Fruit fly (Drosophila melanogaster) whole organism, embryonic: ENCODE measurements around the gene mthl12.

Source experiments
- CG10959 ChIP-seq: fragments of 200-800 bp; sonication (Bioruptor generic); IDR thresholded peaks from 2 replicates; pipeline ENCODE4 v1.3.6; 2022; ENCODE audit warnings: missing biosample characterization, missing genetic modification characterization
- CG11504 ChIP-seq: fragments of 200-800 bp; sonication (Bioruptor generic); optimal IDR thresholded peaks from 3 replicates; lab custom pipeline; 2019; ENCODE audit warnings: missing biosample characterization, mild to moderate bottlenecking, missing genetic modification characterization, moderate library complexity
- CG11696 ChIP-seq: fragments of 200-800 bp; sonication (Bioruptor generic); IDR thresholded peaks from 2 replicates; pipeline ENCODE4 v1.3.6; 2022; ENCODE audit warnings: missing biosample characterization, missing genetic modification characterization
- CG14860 ChIP-seq: fragments of 200-800 bp; sonication (Bioruptor generic); IDR thresholded peaks from 3 replicates; pipeline ENCODE4 v1.3.6; 2022; ENCODE audit warnings: missing biosample characterization, missing genetic modification characterization; ENCODE audit not compliant: partially characterized antibody
- CG18011 ChIP-seq: fragments of 200-800 bp; sonication (Bioruptor generic); optimal IDR thresholded peaks from 2 replicates; lab custom pipeline; 2017; ENCODE audit warnings: missing biosample characterization, missing genetic modification characterization, mild to moderate bottlenecking, moderate library complexity, missing genotype
- CG18599 ChIP-seq: fragments of 200-800 bp; sonication (Bioruptor generic); optimal IDR thresholded peaks from 3 replicates; lab custom pipeline; 2017; ENCODE audit warnings: missing biosample characterization, missing genetic modification characterization, mild to moderate bottlenecking, moderate library complexity, missing genetic modification reagents
- CG2120 ChIP-seq: fragments of 200-800 bp; sonication (Bioruptor generic); optimal IDR thresholded peaks from 3 replicates; lab custom pipeline; 2016; ENCODE audit warnings: missing biosample characterization, missing genetic modification characterization
- CG2678 ChIP-seq: fragments of 200-800 bp; sonication (Bioruptor generic); optimal IDR thresholded peaks from 3 replicates; lab custom pipeline; 2019; ENCODE audit warnings: missing biosample characterization, mild to moderate bottlenecking, missing genetic modification characterization, moderate library complexity
- CG3281 ChIP-seq: fragments of 200-800 bp; sonication (Bioruptor generic); optimal IDR thresholded peaks from 3 replicates; lab custom pipeline; 2017; ENCODE audit warnings: missing biosample characterization, mild to moderate bottlenecking, missing genetic modification characterization
- CG34376 ChIP-seq: fragments of 200-800 bp; sonication (Bioruptor generic); optimal IDR thresholded peaks from 2 replicates; lab custom pipeline; 2018; ENCODE audit warnings: missing biosample characterization, mild to moderate bottlenecking, missing genetic modification characterization
- CG4328 ChIP-seq: fragments of 200-800 bp; sonication (Bioruptor generic); optimal IDR thresholded peaks from 3 replicates; lab custom pipeline; 2017; ENCODE audit warnings: missing biosample characterization, missing genetic modification reagents, missing genetic modification characterization
- CG9727 ChIP-seq: fragments of 200-800 bp; sonication (Bioruptor generic); optimal IDR thresholded peaks from 3 replicates; lab custom pipeline; 2017; ENCODE audit warnings: missing biosample characterization, mild to moderate bottlenecking, missing genetic modification characterization
- CoRest ChIP-seq: fragments of 200-800 bp; sonication (Bioruptor generic); optimal IDR thresholded peaks from 3 replicates; lab custom pipeline; 2018; ENCODE audit warnings: missing biosample characterization, mild to moderate bottlenecking, missing genetic modification characterization, moderate library complexity
- D19B ChIP-seq: fragments of 200-800 bp; sonication (Bioruptor generic); optimal IDR thresholded peaks from 2 replicates; lab custom pipeline; 2017; ENCODE audit warnings: missing biosample characterization, mild to moderate bottlenecking, missing genetic modification characterization
- Dbx ChIP-seq: fragments of 200-800 bp; sonication (Bioruptor generic); IDR thresholded peaks from 3 replicates; pipeline ENCODE4 v1.3.6; 2022; ENCODE audit warnings: missing biosample characterization, missing genetic modification characterization
- Dek ChIP-seq: fragments of 200-800 bp; sonication (Bioruptor generic); optimal IDR thresholded peaks from 3 replicates; lab custom pipeline; 2019; ENCODE audit warnings: missing biosample characterization, mild to moderate bottlenecking, missing genetic modification characterization, moderate library complexity
- Dref ChIP-seq: fragments of 200-800 bp; sonication (Bioruptor generic); IDR thresholded peaks from 2 replicates; pipeline ENCODE4 v1.3.6; 2022; ENCODE audit warnings: missing biosample characterization, missing genetic modification characterization
- E2f1 ChIP-seq: fragments of 200-800 bp; sonication (Bioruptor generic); IDR thresholded peaks from 2 replicates; pipeline ENCODE4 v1.3.6; 2022; ENCODE audit warnings: missing biosample characterization, missing genetic modification characterization
- E2f2 ChIP-seq: fragments of 200-800 bp; sonication (Bioruptor generic); IDR thresholded peaks from 2 replicates; pipeline ENCODE4 v1.3.6; 2022; ENCODE audit warnings: missing biosample characterization, missing genetic modification characterization
- Fer1 ChIP-seq: fragments of 200-800 bp; sonication (Bioruptor generic); optimal IDR thresholded peaks from 2 replicates; lab custom pipeline; 2017; ENCODE audit warnings: missing biosample characterization, mild to moderate bottlenecking, missing genetic modification characterization
- Meics ChIP-seq: fragments of 200-800 bp; sonication (Bioruptor generic); optimal IDR thresholded peaks from 2 replicates; lab custom pipeline; 2017; ENCODE audit warnings: missing biosample characterization, mild to moderate bottlenecking, missing genetic modification characterization
- Sin3A ChIP-seq: fragments of >200 bp; optimal IDR thresholded peaks from 2 replicates; lab custom pipeline; 2018
- Sox102F ChIP-seq: fragments of 200-800 bp; sonication (Bioruptor generic); optimal IDR thresholded peaks from 2 replicates; lab custom pipeline; 2018; ENCODE audit warnings: missing biosample characterization, mild to moderate bottlenecking, missing genetic modification characterization, moderate library complexity
- ap ChIP-seq: fragments of 200-800 bp; sonication (Bioruptor generic); IDR thresholded peaks from 2 replicates; pipeline ENCODE4 v1.3.6; 2022; ENCODE audit warnings: missing biosample characterization, missing genetic modification characterization
- ash1 ChIP-seq: fragments of 200-800 bp; sonication (Bioruptor generic); optimal IDR thresholded peaks from 2 replicates; lab custom pipeline; 2018; ENCODE audit warnings: missing biosample characterization, mild to moderate bottlenecking, missing genetic modification characterization
- cwo ChIP-seq: fragments of 200-800 bp; sonication (Bioruptor generic); optimal IDR thresholded peaks from 3 replicates; lab custom pipeline; 2017; ENCODE audit warnings: missing biosample characterization, missing genetic modification characterization, mild to moderate bottlenecking, moderate library complexity, missing genetic modification reagents
- exex ChIP-seq: fragments of 200-800 bp; sonication (Bioruptor generic); optimal IDR thresholded peaks from 4 replicates; lab custom pipeline; 2018; ENCODE audit warnings: missing biosample characterization, mild to moderate bottlenecking, missing genetic modification characterization, moderate library complexity
- fu2 ChIP-seq: fragments of 200-800 bp; sonication (Bioruptor generic); optimal IDR thresholded peaks from 2 replicates; lab custom pipeline; 2016; ENCODE audit warnings: missing biosample characterization, missing genetic modification characterization
- gem ChIP-seq: fragments of 200-800 bp; sonication (Bioruptor generic); optimal IDR thresholded peaks from 2 replicates; lab custom pipeline; 2019; ENCODE audit warnings: missing biosample characterization, mild to moderate bottlenecking, missing genetic modification characterization, moderate library complexity
- grau ChIP-seq: fragments of 200-800 bp; optimal IDR thresholded peaks from 3 replicates; lab custom pipeline; 2019; ENCODE audit warnings: missing biosample characterization, mild to moderate bottlenecking, missing genetic modification characterization, moderate library complexity
- grn ChIP-seq: fragments of 200-800 bp; sonication (Bioruptor generic); optimal IDR thresholded peaks from 3 replicates; lab custom pipeline; 2017; ENCODE audit warnings: missing biosample characterization, missing genetic modification characterization
- lmd ChIP-seq: fragments of 200-800 bp; sonication (Bioruptor generic); IDR thresholded peaks from 2 replicates; pipeline ENCODE4 v1.3.6; 2022; ENCODE audit warnings: missing biosample characterization, missing genetic modification characterization
- ranshi ChIP-seq: fragments of 200-800 bp; sonication (Bioruptor generic); IDR thresholded peaks from 2 replicates; pipeline ENCODE4 v1.3.6; 2022; ENCODE audit warnings: missing biosample characterization, missing genetic modification characterization
- row ChIP-seq: fragments of 200-800 bp; sonication (Bioruptor generic); IDR thresholded peaks from 3 replicates; pipeline ENCODE4 v1.3.6; 2022; ENCODE audit warnings: missing biosample characterization, missing genetic modification characterization
- sug ChIP-seq: fragments of 200-800 bp; optimal IDR thresholded peaks from 2 replicates; lab custom pipeline; 2019; ENCODE audit warnings: missing biosample characterization, mild to moderate bottlenecking, missing genetic modification characterization, moderate library complexity
- tap ChIP-seq: fragments of 200-800 bp; optimal IDR thresholded peaks from 3 replicates; lab custom pipeline; 2019; ENCODE audit warnings: missing biosample characterization, mild to moderate bottlenecking, missing genetic modification characterization, moderate library complexity
- wdn ChIP-seq: fragments of 200-800 bp; sonication (Bioruptor generic); IDR thresholded peaks from 2 replicates; pipeline ENCODE4 v1.3.6; 2022; ENCODE audit warnings: missing biosample characterization, missing genetic modification characterization

The mthl12 gene

dm6 chr3R:13366561-13367518, 13.4 kb downstream of the mthl12 start, which contains the start of gene Elp6 (continued):
- TF ChIP-seq cwo (GFP tag; lab: Kevin White, UChicago): peak; percentile 59
- peak; percentile 67 for TF ChIP-seq E2f1
- TF ChIP-seq CG3281 (GFP tag; lab: Kevin White, UChicago): peak; percentile 83

- TF ChIP-seq CG14860 (no peak), CG11696 (GFP tag; lab: Robert Waterston, UW) (no peak), CG4328 (no peak), Dref (GFP tag; lab: Robert Waterston, UW) (no peak), CoRest (tag; lab: Kevin White, UChicago) (no peak), ash1 (GFP tag; lab: Kevin White, UChicago) (no peak), row (GFP tag; lab: Robert Waterston, UW) (no peak), CG11504 (no peak), ap (GFP tag; lab: Robert Waterston, UW) (no peak)
Measured at dm6 chr3R:13369348-13369747, 15.9 kb downstream of the mthl12 start, which contains the start of gene CheA87a. TSS of gene CheA87a (plus strand) at chr3R:13369648.

- TF ChIP-seq ranshi (GFP tag; lab: Robert Waterston, UW): no peak
- TF ChIP-seq grn (GFP tag; lab: Kevin White, UChicago): peak; percentile 50
- TF ChIP-seq grau (tag; lab: Kevin White, UChicago): peak; percentile 8
- TF ChIP-seq Meics (GFP tag; lab: Kevin White, UChicago): peak; percentile 12
- no peak for TF ChIP-seq Fer1 (GFP tag; lab: Kevin White, UChicago)
- TF ChIP-seq fu2: no peak
- no peak for TF ChIP-seq tap
- TF ChIP-seq CG18011 (GFP tag; lab: Kevin White, UChicago): no peak
- TF ChIP-seq lmd: no peak
- peak; percentile 24 for TF ChIP-seq CG2120
- TF ChIP-seq Dbx: 0 out of 3 replicates have a peak, but pooled peaks have one; percentile 11
- no peak for TF ChIP-seq CG9727
- TF ChIP-seq CG18599 (GFP tag; lab: Kevin White, UChicago): peak; percentile 18
- peak; percentile 42 for TF ChIP-seq D19B (GFP tag; lab: Kevin White, UChicago)
- peak; percentile 3 for TF ChIP-seq Sox102F (GFP tag; lab: Kevin White, UChicago)
- 0 out of 2 replicates have a peak, but pooled peaks have one; percentile 18 for TF ChIP-seq wdn (GFP tag; lab: Robert Waterston, UW)
- TF ChIP-seq gem (tag; lab: Kevin White, UChicago): peak; percentile 39
- no peak for TF ChIP-seq Sin3A (lab: Kevin White, UChicago)
- TF ChIP-seq CG10959 (GFP tag; lab: Robert Waterston, UW): 0 out of 2 replicates have a peak, but pooled peaks have one; percentile 22
- TF ChIP-seq CG2678 (tag; lab: Kevin White, UChicago): peak; percentile 44
- peak; percentile 73 for TF ChIP-seq sug (tag; lab: Kevin White, UChicago)
- TF ChIP-seq CG11504: peak; percentile 95
- peak; percentile 83 for TF ChIP-seq exex (tag; lab: Kevin White, UChicago)
- TF ChIP-seq E2f2 (GFP tag; lab: Robert Waterston, UW): no peak
- peak; percentile 2 for TF ChIP-seq CG3281 (GFP tag; lab: Kevin White, UChicago)
- peak; percentile 25 for TF ChIP-seq CG34376 (GFP tag; lab: Kevin White, UChicago)
- TF ChIP-seq row (GFP tag; lab: Robert Waterston, UW): peak; percentile 38; the same call in 1 of the 3 replicates
- peak; percentile 17 for TF ChIP-seq Dek
- TF ChIP-seq, all 482 proteins: peak for 19
Measured at dm6 chr3R:13371840-13372680, 18.6 kb downstream of the mthl12 start, which contains the start of the genes Lip3 and CG34309. TSS of gene Lip3 (minus strand) at chr3R:13371904. TSS of gene CG34309 (plus strand) at chr3R:13372630.
